Fruit fly (Drosophila melanogaster) whole organism, embryonic: Measurements from ENCODE around the gene Cyp4d14.

Experiments
- CG11560 ChIP-seq: fragments of 200-800 bp; sonication (Bioruptor generic); IDR thresholded peaks from 3 replicates; pipeline ENCODE4 v1.3.6; 2022; ENCODE audit warnings: missing biosample characterization, missing genetic modification characterization
- CG13424 ChIP-seq: fragments of 200-800 bp; sonication (Bioruptor generic); optimal IDR thresholded peaks from 2 replicates; lab custom pipeline; 2019; ENCODE audit warnings: missing biosample characterization, mild to moderate bottlenecking, missing genetic modification characterization, moderate library complexity
- CG17802 ChIP-seq: fragments of 200-800 bp; sonication (Bioruptor generic); optimal IDR thresholded peaks from 2 replicates; lab custom pipeline; 2018; ENCODE audit warnings: missing biosample characterization, mild to moderate bottlenecking, missing genetic modification characterization, moderate library complexity
- CG8924 ChIP-seq: fragments of 200-800 bp; optimal IDR thresholded peaks from 3 replicates; lab custom pipeline; 2019; ENCODE audit warnings: missing biosample characterization, mild to moderate bottlenecking, missing genetic modification characterization, moderate library complexity
- Camta ChIP-seq: fragments of 200-800 bp; sonication (Bioruptor generic); optimal IDR thresholded peaks from 2 replicates; lab custom pipeline; 2016; ENCODE audit warnings: missing biosample characterization, missing genetic modification characterization
- Dbx ChIP-seq: fragments of 200-800 bp; sonication (Bioruptor generic); IDR thresholded peaks from 3 replicates; pipeline ENCODE4 v1.3.6; 2022; ENCODE audit warnings: missing biosample characterization, missing genetic modification characterization
- Hey ChIP-seq: fragments of 200-800 bp; sonication (Bioruptor generic); optimal IDR thresholded peaks from 3 replicates; lab custom pipeline; 2018; ENCODE audit warnings: missing biosample characterization, mild to moderate bottlenecking, missing genetic modification characterization
- corto ChIP-seq: fragments of 200-800 bp; sonication (Bioruptor generic); optimal IDR thresholded peaks from 2 replicates; lab custom pipeline; 2016; ENCODE audit warnings: missing biosample characterization, mild to moderate bottlenecking, missing genetic modification characterization, moderate library complexity
- ewg ChIP-seq: fragments of 200-800 bp; sonication (Bioruptor generic); optimal IDR thresholded peaks from 3 replicates; lab custom pipeline; 2017; ENCODE audit warnings: mild to moderate bottlenecking, missing biosample characterization, missing genetic modification reagents, missing genetic modification characterization
- h ChIP-seq: fragments of >200 bp; optimal IDR thresholded peaks from 2 replicates; lab custom pipeline; 2017
- ranshi ChIP-seq: fragments of 200-800 bp; sonication (Bioruptor generic); IDR thresholded peaks from 2 replicates; pipeline ENCODE4 v1.3.6; 2022; ENCODE audit warnings: missing biosample characterization, missing genetic modification characterization
- sc ChIP-seq, 3 experiments: fragments of >200 bp in 2 of 3; fragments of 200-800 bp in 1 of 3; sonication (Bioruptor generic) in 1 of 3; optimal IDR thresholded peaks; 2 replicates in 2 of 3; 3 replicates in 1 of 3; lab custom pipeline; 2017; ENCODE audit warnings: mild to moderate bottlenecking in 1 of 3, missing biosample characterization in 1 of 3, missing genetic modification characterization in 1 of 3, missing genetic modification reagents in 1 of 3
- seq ChIP-seq: fragments of 200-800 bp; sonication (Bioruptor generic); IDR thresholded peaks from 2 replicates; pipeline ENCODE4 v1.3.6; 2022; ENCODE audit warnings: missing biosample characterization, missing genetic modification characterization
- sob ChIP-seq: fragments of 200-800 bp; sonication (Bioruptor generic); IDR thresholded peaks from 2 replicates; pipeline ENCODE4 v1.3.6; 2022; ENCODE audit warnings: missing biosample characterization, missing genetic modification characterization

DNA sequence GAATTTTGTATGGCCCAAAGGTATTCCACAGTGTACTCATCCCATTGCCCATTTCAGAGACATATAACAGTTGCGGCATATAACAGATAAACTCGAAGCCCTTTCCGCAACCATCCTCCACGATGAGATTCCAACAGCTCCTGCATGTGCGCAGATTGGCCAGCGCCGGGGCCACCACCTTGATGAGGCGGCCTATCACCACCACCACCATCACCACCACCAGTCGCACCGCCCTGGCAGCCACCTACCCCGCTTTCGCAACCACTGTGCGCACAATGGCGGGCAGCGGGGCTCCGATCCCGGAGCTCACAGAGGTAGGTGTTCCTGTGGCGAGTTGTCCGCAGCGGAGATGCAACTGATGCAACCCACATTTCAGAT, 32.2 kb downstream of the Cyp4d14 start:
- no peak for TF ChIP-seq h (lab: Kevin White, UChicago)
- TF ChIP-seq CG11560 (tag; lab: Robert Waterston, UW), result no peak
- no peak for TF ChIP-seq Hey
- no peak for TF ChIP-seq CG13424 (tag; lab: Kevin White, UChicago)
- TF ChIP-seq CG17802 (tag; lab: Kevin White, UChicago), result no peak
- TF ChIP-seq CG8924 (tag; lab: Kevin White, UChicago), result no peak
- no peak for TF ChIP-seq ranshi
- TF ChIP-seq seq (GFP tag; lab: Robert Waterston, UW), result peak; percentile 47; the same call in 1 of the 2 replicates
- no peak for TF ChIP-seq Camta (GFP tag; lab: Kevin White, UChicago)
- TF ChIP-seq sob (GFP tag; lab: Robert Waterston, UW), result no peak
- TF ChIP-seq sc (optimal IDR thresholded peaks at IDR 0.05; lab: Kevin White, UChicago), result no peak
- no peak for TF ChIP-seq sc (GFP tag; optimal IDR thresholded peaks at IDR 0.05; lab: Kevin White, UChicago)
- TF ChIP-seq corto (GFP tag; lab: Kevin White, UChicago), result no peak
- TF ChIP-seq Dbx (GFP tag; lab: Robert Waterston, UW), result no peak
- TF ChIP-seq ewg (GFP tag; lab: Kevin White, UChicago), result no peak
